Fruit fly (Drosophila melanogaster) S2 (cell line): ENCODE data around the gene Mfe2.

ENCODE experiments used
- CG8478 ChIP-seq: fragments of >200 bp; optimal IDR thresholded peaks from 2 replicates; lab custom pipeline; 2018
- CTCF ChIP-seq, 2 experiments: fragments of >200 bp; optimal IDR thresholded peaks; 2 replicates each; lab custom pipeline; 2018

The Mfe2 gene

dm6 chrX:16270795-16271194 is at the start of gene Mfe2:
TSS of gene Mfe2 (plus strand) at chrX:16270951.
- TF ChIP-seq CG8478 (lab: Kevin White, UChicago) (no peak), CTCF (optimal IDR thresholded peaks at IDR 0.05; lab: Kevin White, UChicago) (peak; percentile 71 to 77)

dm6 chrX:16231292-16231691 is 39.5 kb upstream of the Mfe2 start:
- no peak for TF ChIP-seq CTCF (optimal IDR thresholded peaks at IDR 0.05; lab: Kevin White, UChicago)
- TF ChIP-seq CG8478 (lab: Kevin White, UChicago): no peak

- TF ChIP-seq CG8478 (lab: Kevin White, UChicago) (no peak), CTCF (optimal IDR thresholded peaks at IDR 0.05; lab: Kevin White, UChicago) (no peak)
Measured at dm6 chrX:16241831-16242451, 28.8 kb upstream of the Mfe2 start.

dm6 chrX:16243989-16244388 is 26.8 kb upstream of the Mfe2 start:
- TF ChIP-seq CG8478 (lab: Kevin White, UChicago) (no peak), CTCF (optimal IDR thresholded peaks at IDR 0.05; lab: Kevin White, UChicago) (no peak)

- peak; percentile 93 to 95 for TF ChIP-seq CTCF (optimal IDR thresholded peaks at IDR 0.05; lab: Kevin White, UChicago)
- no peak for TF ChIP-seq CG8478 (lab: Kevin White, UChicago)
Measured at dm6 chrX:16244731-16245130, 26.0 kb upstream of the Mfe2 start.

- TF ChIP-seq CTCF (optimal IDR thresholded peaks at IDR 0.05; lab: Kevin White, UChicago): no peak
- TF ChIP-seq CG8478 (lab: Kevin White, UChicago): no peak
Measured at dm6 chrX:16263415-16263814, 7.3 kb upstream of the Mfe2 start.

dm6 chrX:16266437-16266836 is 4.3 kb upstream of the Mfe2 start, which contains the start of gene CG12507:
TSS of gene CG12507 (minus strand) at chrX:16266537.
- no peak for TF ChIP-seq CG8478 (lab: Kevin White, UChicago)
- TF ChIP-seq CTCF (optimal IDR thresholded peaks at IDR 0.05; lab: Kevin White, UChicago): no peak

dm6 chrX:16275168-16275853 is 4.6 kb downstream of the Mfe2 start:
- no peak for TF ChIP-seq CTCF (optimal IDR thresholded peaks at IDR 0.05; lab: Kevin White, UChicago)
- no peak for TF ChIP-seq CG8478 (lab: Kevin White, UChicago)

dm6 chrX:16275854-16276338 is 5.1 kb downstream of the Mfe2 start, which contains the start of the genes kat80 and Prosalpha4:
TSS of gene kat80 (minus strand) at chrX:16276180.
TSS of gene Prosalpha4 (plus strand) at chrX:16276270.
- TF ChIP-seq CTCF (optimal IDR thresholded peaks at IDR 0.05; lab: Kevin White, UChicago) (no peak), CG8478 (lab: Kevin White, UChicago) (no peak)

dm6 chrX:16277878-16278506 is 7.2 kb downstream of the Mfe2 start, which contains the start of gene eas:
TSS of gene eas (plus strand) at chrX:16278328.
- TF ChIP-seq CG8478 (lab: Kevin White, UChicago): no peak
- peak; percentile 20 to 36 for TF ChIP-seq CTCF (optimal IDR thresholded peaks at IDR 0.05; lab: Kevin White, UChicago)

dm6 chrX:16278783-16279182 is 8.0 kb downstream of the Mfe2 start:
- TF ChIP-seq CTCF (optimal IDR thresholded peaks at IDR 0.05; lab: Kevin White, UChicago) (no peak), CG8478 (lab: Kevin White, UChicago) (no peak)

- TF ChIP-seq CG8478 (lab: Kevin White, UChicago): no peak
- TF ChIP-seq CTCF (optimal IDR thresholded peaks at IDR 0.05; lab: Kevin White, UChicago): no peak
Measured at dm6 chrX:16279340-16279941, 8.7 kb downstream of the Mfe2 start.

dm6 chrX:16281305-16281704 is 10.6 kb downstream of the Mfe2 start:
- TF ChIP-seq CTCF (optimal IDR thresholded peaks at IDR 0.05; lab: Kevin White, UChicago) (no peak), CG8478 (lab: Kevin White, UChicago) (no peak)

dm6 chrX:16281717-16282529 is 11.2 kb downstream of the Mfe2 start:
- no peak for TF ChIP-seq CG8478 (lab: Kevin White, UChicago)
- no peak for TF ChIP-seq CTCF (optimal IDR thresholded peaks at IDR 0.05; lab: Kevin White, UChicago)
